Worm (Caenorhabditis elegans) whole organism, L4/young adult: ENCODE data around the gene bre-5.
A peak's percentile ranks its signal among the peaks of the same experiment; 100 is the strongest.

Experiments
- W03F9.2 ChIP-seq: fragments of 150-350 bp; optimal IDR thresholded peaks from 2 replicates; lab custom pipeline; 2014; ENCODE audit warnings: missing biosample characterization, missing genetic modification characterization
- dao-5 ChIP-seq: sonication (generic microtip); optimal IDR thresholded peaks from 2 replicates; lab custom pipeline; 2016; ENCODE audit warnings: missing genotype, missing genetic modification characterization, moderate library complexity, missing compliant biosample characterization
- him-1 ChIP-seq: sonication (generic microtip); optimal IDR thresholded peaks from 2 replicates; lab custom pipeline; 2016; ENCODE audit warnings: missing genotype, missing genetic modification reagents, missing genetic modification characterization, missing compliant biosample characterization

bre-5 gene

ce11 chrIV:12078112-12078812 is 27.2 kb upstream of the bre-5 start, which contains the start of gene tmed-1:
tmed-1 (minus strand) TSS chrIV:12078162.
- TF ChIP-seq him-1, result no peak
- peak; percentile 49 for TF ChIP-seq W03F9.2 (tag; lab: Kevin White, UChicago)

DNA sequence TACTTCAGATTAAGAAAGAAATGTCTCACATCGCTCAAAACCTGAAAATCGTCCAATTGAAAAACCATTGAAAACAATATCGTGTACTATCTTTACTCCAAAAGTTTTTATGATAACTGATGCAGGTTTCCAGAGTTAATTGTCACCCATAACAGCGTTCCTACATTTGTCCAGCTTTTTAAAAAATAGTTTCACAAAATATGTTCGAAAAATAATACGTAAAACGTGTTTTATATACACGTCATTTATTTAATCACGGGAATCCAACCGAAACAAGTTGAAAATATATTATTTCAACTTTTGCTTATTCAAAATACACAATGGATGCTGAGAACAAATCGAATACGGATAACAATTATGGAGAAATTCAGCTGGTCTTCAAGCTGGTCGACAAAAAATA is 24.5 kb upstream of the bre-5 start, which contains the start of gene K08E4.7:
K08E4.7 (plus strand) TSS at position 301 of the 400 bp plus-strand sequence.
- TF ChIP-seq dao-5 (tag; lab: Kevin White, UChicago), result no peak
- no peak for TF ChIP-seq W03F9.2 (tag; lab: Kevin White, UChicago)
- TF ChIP-seq him-1, result no peak

DNA sequence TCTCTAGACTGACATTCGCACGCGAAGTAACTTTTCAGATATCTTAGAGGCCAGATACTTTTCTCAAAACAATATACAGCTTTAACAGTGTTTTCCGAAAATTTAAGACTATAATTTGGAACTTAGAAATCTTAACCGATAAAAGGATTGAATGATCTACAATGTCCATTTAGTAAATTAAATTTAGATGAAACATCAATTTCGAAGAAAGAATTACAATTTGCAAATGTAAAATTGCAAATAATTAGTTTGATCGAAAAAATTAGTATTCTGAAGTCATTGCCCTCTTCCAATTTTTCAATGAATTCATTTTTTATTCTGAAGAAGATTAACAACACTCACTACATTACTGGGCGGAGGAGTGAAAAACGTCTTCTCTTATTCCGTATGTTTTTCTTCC is 17.6 kb upstream of the bre-5 start, which contains the start of gene bath-37:
bath-37 (plus strand) TSS at position 301 of the 400 bp plus-strand sequence.
- no peak for TF ChIP-seq dao-5 (tag; lab: Kevin White, UChicago)
- no peak for TF ChIP-seq him-1
- no peak for TF ChIP-seq W03F9.2 (tag; lab: Kevin White, UChicago)

ce11 chrIV:12061229-12061628 is 10.2 kb upstream of the bre-5 start, which contains the start of gene K08E4.8:
K08E4.8 (minus strand) TSS chrIV:12061329.
- TF ChIP-seq him-1 (no peak), W03F9.2 (tag; lab: Kevin White, UChicago) (no peak), dao-5 (tag; lab: Kevin White, UChicago) (no peak)

DNA sequence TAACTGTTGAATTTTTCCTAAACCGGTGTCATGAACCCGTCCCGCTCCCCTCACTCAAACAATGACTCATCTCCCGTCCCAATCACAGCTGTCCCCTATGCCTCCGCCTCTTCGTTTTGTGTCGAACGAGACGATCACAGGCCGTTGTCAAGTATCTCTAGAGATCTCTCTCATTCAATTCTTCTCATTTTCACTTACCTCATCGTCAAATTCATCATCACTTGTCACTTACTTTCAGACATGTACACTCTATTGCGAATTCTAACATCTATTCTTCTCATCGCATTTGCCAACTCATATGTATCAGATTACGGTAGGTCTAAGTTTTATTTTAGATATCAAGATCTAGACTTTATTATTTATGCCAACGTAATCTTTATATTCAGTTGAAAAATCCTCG is 6.5 kb upstream of the bre-5 start, which contains the start of gene K08E4.3:
K08E4.3 (plus strand) TSS at position 235 of the 400 bp plus-strand sequence.
- TF ChIP-seq dao-5 (tag; lab: Kevin White, UChicago), result no peak
- no peak for TF ChIP-seq W03F9.2 (tag; lab: Kevin White, UChicago)
- TF ChIP-seq him-1, result no peak

- TF ChIP-seq dao-5 (tag; lab: Kevin White, UChicago) (no peak), W03F9.2 (tag; lab: Kevin White, UChicago) (no peak), him-1 (no peak)
Measured at ce11 chrIV:12056603-12057002, 5.6 kb upstream of the bre-5 start, which contains the start of gene K08E4.2. K08E4.2 (minus strand) TSS chrIV:12056656.

- TF ChIP-seq W03F9.2 (tag; lab: Kevin White, UChicago), result no peak
Measured at ce11 chrIV:12052461-12052860, 1.4 kb upstream of the bre-5 start.

ce11 chrIV:12047552-12048347 is 3.3 kb downstream of the bre-5 start, which contains the start of gene T12G3.4:
T12G3.4 (plus strand) TSS chrIV:12048256.
- TF ChIP-seq him-1, result no peak
- no peak for TF ChIP-seq dao-5 (tag; lab: Kevin White, UChicago)
- no peak for TF ChIP-seq W03F9.2 (tag; lab: Kevin White, UChicago)

DNA sequence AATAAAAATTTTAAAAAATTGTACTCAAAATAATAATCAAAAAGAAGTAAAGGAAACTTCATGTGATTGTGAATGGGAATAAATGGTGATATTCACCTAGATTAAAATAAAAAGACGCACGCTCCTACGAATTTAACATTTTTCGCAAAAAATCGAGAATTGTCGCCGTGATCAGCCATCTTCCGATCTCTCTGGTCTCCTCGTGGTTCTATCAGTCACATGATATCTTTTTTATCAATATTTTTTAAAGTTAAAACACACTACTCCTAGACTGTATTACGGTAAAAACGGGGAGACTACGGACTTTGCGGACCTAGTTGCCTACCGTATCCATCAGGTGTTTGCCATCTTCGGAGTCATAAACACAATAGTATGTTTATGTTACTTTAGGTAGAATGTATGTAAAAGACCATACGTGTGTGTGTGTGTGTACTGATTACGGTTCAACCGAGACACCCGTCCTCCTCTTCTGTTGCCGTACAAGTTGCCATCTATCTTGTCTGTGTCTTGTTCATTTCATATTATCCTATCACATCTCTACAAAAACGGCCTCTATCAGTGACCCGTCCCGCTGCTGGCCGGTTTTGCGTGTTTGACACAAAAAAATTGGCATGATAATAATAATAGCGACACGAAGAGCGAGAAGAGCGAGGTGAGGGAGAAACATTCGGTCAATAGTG is 4.4 kb downstream of the bre-5 start, which contains the start of gene T12G3.2:
T12G3.2 (minus strand) TSS at position 444 of the 680 bp plus-strand sequence.
- no peak for TF ChIP-seq him-1
- no peak for TF ChIP-seq W03F9.2 (tag; lab: Kevin White, UChicago)
- TF ChIP-seq dao-5 (tag; lab: Kevin White, UChicago), result no peak

DNA sequence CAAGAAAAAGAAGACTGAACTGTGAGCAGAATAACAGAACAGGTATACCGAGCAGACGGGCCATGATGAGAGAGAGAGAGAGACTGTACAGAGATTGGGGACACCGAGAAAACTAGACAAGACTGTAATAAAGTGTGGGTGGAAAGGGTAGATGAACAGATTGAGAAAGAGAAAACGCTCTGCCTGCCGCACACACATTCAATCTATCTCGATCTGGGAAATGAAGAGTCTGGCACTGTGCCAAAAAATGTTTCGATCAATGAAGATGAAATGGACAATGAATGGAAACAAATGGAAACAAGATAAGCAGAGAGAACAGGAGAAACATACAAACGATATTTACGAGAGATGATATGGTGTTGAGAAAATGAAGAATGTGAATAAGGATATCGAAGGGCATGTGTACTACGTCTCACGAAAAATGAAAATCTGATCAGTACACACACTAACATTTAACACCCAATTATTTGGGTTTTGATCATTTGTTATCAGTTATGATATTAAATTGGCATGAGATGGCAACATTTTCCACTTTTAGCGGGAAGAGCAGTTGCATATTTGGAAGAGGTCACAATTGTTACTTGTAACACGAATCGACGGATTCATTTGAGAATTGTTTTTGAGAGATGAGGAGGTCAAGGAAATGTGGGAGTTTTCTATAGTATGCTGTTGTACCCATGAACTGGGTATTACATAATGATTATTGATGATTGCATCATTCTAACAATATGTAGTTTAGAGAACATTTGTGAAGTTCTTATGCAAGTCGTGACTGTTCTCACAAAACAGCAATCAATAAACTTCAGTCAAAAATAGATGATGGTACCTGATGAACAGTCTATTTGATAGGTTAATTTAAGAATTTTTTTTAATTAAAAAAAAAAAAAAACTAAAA is 5.9 kb downstream of the bre-5 start:
- TF ChIP-seq him-1 (no peak), W03F9.2 (tag; lab: Kevin White, UChicago) (no peak), dao-5 (tag; lab: Kevin White, UChicago) (no peak)

DNA sequence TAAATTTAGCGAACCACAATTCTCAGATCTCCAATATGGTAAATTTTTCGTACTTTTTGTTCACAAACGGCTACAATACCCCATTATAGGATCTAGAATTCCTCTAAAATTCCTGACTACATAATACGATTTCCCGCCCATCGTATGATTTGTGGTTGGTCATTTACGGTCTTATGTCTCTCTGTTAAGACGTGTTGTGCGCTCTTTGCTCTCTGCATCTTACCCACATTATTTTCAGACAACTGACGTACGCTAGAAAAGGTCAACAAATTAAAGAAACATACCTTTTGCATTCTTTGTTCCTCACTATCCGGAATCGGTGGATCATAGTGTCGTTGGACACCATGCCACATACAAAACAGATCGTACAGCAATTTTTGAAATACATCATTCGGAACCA is 8.0 kb downstream of the bre-5 start:
- no peak for TF ChIP-seq dao-5 (tag; lab: Kevin White, UChicago)
- TF ChIP-seq him-1, result no peak

DNA sequence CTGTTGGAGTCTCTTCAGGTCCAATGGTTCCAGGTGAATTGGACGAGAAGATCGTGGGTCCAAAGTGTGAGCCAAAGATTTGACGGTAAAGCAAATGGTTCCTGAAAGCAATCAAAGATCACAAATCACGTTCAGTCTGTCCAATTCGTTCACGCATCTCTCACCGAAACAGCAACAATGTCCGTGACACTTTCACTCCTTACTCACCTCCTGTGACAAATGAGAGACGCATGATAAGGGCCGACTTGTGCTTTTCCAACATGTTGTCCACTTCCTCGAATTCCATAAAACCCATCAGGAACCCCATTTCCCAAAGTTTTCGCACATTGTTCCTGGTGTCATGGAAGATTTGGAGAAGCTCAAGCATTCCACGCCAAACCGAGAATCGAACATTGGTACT is 10.6 kb downstream of the bre-5 start:
- TF ChIP-seq dao-5 (tag; lab: Kevin White, UChicago), result no peak
- no peak for TF ChIP-seq him-1
- no peak for TF ChIP-seq W03F9.2 (tag; lab: Kevin White, UChicago)

DNA sequence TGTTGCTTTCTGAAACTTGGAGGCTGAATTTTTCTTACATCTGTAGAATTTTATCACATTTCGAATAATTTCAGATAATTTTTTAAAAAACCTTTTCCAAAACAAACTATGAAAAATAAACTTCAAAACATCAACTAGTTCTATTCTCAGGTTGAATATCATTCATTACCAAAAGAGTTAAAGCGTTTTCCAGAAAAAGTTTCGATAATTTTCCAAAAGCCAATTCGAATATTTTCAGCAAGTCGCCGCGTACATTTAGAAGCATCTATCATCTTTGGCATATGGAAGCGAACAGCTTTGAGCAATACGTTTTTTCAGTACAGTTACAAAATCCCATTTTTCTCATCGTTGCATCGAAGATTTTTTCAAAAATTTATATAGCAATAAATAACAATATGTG is 14.1 kb downstream of the bre-5 start:
- TF ChIP-seq W03F9.2 (tag; lab: Kevin White, UChicago), result peak; percentile 39
- no peak for TF ChIP-seq him-1
